Worm (Caenorhabditis elegans) whole organism, L1 larva: ENCODE results near the gene wht-3.

Experiments used
- ceh-82 ChIP-seq, 3 experiments: fragments of 150-350 bp in 1 of 3; sonication (generic microtip) in 2 of 3; optimal IDR thresholded peaks; 2 replicates each; lab custom pipeline; 2014 to 2017; ENCODE audit warnings: missing biosample characterization in 3 of 3, missing genetic modification characterization in 3 of 3
- fkh-10 ChIP-seq: sonication (generic microtip); optimal IDR thresholded peaks from 2 replicates; lab custom pipeline; 2017; ENCODE audit warnings: missing biosample characterization, missing genetic modification reagents, missing genetic modification characterization
- jun-1 ChIP-seq: fragments of 150-350 bp; optimal IDR thresholded peaks from 2 replicates; lab custom pipeline; 2014; ENCODE audit warnings: missing biosample characterization, missing genetic modification reagents, missing genetic modification characterization

DNA sequence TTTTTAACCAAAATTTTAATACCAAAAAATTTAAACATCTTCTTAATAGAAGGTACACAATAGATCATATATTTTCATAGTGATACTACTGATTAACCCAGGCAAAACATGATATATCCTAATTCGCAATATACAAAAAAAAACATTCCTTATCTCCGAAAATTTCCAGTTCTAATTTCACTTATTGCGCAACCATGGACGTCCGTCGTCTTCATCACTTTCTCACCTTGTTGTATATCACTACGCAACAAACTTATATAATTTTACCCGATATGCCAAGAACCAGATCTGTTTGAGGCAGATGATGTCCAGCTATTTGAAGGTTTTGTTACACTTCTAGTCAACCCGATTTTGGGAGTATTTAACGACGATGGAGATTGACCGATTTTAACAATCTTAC is 36.4 kb upstream of the wht-3 start, which contains the start of gene R74.2:
- TF ChIP-seq fkh-10 (GFP tag; lab: Kevin White, UChicago) = no peak
- no peak for TF ChIP-seq jun-1 (tag; lab: Kevin White, UChicago)
- no peak for TF ChIP-seq ceh-82 (tag; optimal IDR thresholded peaks at IDR 0.05; lab: Kevin White, UChicago)
